Fruit fly (Drosophila melanogaster): ENCODE data around the gene Exd2.

Gene Exd2

DNA sequence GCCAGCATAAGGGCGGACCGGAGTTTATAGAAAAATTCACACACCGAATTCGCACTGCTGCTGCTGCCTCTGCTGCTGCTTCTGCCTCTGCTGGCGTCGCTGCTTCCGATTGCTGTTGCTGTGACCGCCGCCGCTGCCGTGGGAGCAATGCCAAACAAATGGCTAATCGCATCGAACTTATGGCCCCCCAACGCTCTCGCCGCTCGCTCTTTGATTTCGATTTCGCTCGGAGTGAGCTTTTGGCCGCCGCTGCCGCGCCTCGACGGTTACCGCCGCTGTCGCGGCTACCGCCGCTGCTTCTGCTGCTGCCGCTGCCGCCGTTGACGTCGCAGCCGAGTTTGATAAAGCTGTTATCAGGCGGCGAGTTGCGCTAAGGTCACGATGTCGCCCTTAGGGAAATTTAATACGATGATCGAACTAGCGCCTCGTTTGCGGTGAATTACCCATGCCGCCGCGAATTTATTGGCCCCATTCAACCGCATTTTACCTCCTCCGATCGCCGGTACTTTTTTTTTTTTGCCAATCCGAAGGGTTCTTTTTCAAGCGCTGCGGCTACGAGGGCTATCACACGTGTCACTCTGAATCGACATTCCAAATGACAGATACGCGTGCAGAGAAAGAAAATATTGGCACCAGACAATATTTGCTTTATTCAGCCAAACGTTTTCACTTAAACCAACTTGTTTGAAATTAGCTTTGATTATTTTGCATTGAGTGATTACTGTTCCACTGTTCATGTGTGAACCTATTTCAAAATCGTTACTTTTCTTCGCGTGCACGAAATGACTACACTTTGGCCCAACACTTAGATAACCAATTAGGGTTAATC is 22.7 kb upstream of the Exd2 start:
- TF ChIP-seq fd96Ca (GFP tag; IDR thresholded peaks at IDR 0.05) (0 out of 3 replicates have a peak, but pooled peaks have one; percentile 16), EcR (GFP tag; optimal IDR thresholded peaks at IDR 0.05) (no peak)

DNA sequence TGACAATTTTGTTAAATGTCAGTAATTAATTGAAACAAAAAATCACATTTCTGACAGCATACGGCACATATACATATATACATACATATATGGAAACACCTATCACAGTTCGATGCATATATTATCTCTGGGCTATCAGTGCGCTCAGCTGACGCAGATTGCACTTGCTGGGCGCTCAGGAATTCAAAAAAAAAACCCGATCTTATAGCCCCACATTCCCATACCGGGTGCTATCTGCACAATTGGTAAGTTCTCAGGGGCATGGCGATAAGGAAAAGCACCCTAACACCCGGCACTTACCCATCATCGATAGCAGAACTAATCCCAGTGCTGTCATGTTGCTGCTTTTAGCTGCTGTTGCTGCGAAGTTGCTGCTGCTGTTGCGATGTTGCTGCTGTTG is 21.8 kb upstream of the Exd2 start:
- TF ChIP-seq gl (tag; optimal IDR thresholded peaks at IDR 0.05) (no peak), CG8301 (tag; optimal IDR thresholded peaks at IDR 0.05) (no peak), CG15710 (tag; optimal IDR thresholded peaks at IDR 0.05) (no peak), CG8159 (tag; optimal IDR thresholded peaks at IDR 0.05) (no peak), CG34367 (tag; optimal IDR thresholded peaks at IDR 0.05) (no peak), CG14655 (GFP tag; optimal IDR thresholded peaks at IDR 0.05) (no peak), CG17806 (tag; optimal IDR thresholded peaks at IDR 0.05) (no peak), CG32121 (GFP tag; IDR thresholded peaks at IDR 0.05) (no peak)

DNA sequence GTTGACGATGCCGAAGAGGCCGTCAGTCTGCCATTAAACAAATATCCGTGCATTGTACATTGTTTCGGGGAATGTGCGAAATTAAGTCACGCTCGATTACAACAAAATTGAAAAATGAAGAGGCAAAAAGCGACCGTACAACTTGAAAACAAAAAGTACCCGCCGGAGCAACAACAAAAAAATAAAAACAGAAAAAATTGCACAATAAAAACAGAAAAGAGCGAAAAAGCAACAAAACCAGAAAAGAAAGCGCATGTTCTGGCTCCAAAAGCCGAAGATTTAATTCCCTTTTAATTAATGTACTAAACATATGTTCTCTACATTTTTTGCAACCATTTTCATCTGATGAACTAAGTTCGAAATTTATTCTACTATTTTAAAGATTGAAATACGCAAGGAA is 21.0 kb upstream of the Exd2 start:
- TF ChIP-seq CG8159 (tag; optimal IDR thresholded peaks at IDR 0.05) = peak; percentile 39
- no peak for TF ChIP-seq Ets98B (GFP tag; IDR thresholded peaks at IDR 0.05)
- TF ChIP-seq CG15710 (tag; optimal IDR thresholded peaks at IDR 0.05) = peak; percentile 28
- peak; percentile 36 for TF ChIP-seq Pif1A (GFP tag; optimal IDR thresholded peaks at IDR 0.05)
- no peak for TF ChIP-seq CG32121 (GFP tag; IDR thresholded peaks at IDR 0.05)
- TF ChIP-seq D1 (tag; optimal IDR thresholded peaks at IDR 0.05) = no peak
- TF ChIP-seq Pif1B (GFP tag; optimal IDR thresholded peaks at IDR 0.05) = no peak
- peak; percentile 58 for TF ChIP-seq Snoo (tag; optimal IDR thresholded peaks at IDR 0.05)

DNA sequence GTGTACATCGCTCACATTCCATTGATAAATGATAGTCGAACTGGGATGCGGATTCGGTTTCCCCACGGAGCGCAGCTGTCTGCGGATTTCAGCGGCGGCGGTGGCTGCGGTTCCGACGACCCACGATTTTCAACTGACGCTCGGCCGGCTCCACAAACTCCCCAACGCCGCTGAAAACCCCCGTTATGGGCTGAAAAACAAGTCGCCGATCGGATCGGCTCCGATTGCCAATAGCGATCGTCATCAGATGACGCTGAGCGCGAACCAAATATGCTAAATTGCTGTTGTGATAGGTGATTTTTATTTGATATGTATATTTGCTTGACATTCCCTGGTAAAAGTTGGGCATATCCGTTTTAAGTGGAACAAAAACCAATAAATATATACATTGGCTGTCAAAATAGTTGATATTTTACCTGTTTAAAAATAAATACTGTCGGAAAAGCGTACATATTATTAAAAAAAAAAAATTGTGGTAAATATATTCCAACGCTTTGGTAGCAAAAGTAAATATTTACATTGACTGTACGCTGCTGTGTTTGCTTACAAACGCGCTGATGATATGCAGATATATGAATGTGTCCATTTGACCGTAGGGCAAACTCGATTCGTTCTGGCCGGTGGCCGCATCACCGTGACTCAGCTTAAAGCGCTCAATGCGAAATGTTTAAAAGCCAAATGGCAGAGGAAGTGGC is 18.9 kb upstream of the Exd2 start:
- TF ChIP-seq CG12605 (GFP tag; IDR thresholded peaks at IDR 0.05) = no peak
- TF ChIP-seq CG13204 (GFP tag; optimal IDR thresholded peaks at IDR 0.05) = no peak
- TF ChIP-seq rn (GFP tag; IDR thresholded peaks at IDR 0.05) = no peak
- TF ChIP-seq Pif1B (GFP tag; optimal IDR thresholded peaks at IDR 0.05) = peak; percentile 7
- peak; percentile 26 for TF ChIP-seq CG9948 (tag; optimal IDR thresholded peaks at IDR 0.05)
- TF ChIP-seq CG32121 (GFP tag; IDR thresholded peaks at IDR 0.05) = peak; percentile 48
- TF ChIP-seq EcR (GFP tag; optimal IDR thresholded peaks at IDR 0.05) = no peak
- peak; percentile 64 for TF ChIP-seq Snoo (tag; optimal IDR thresholded peaks at IDR 0.05)
- 0 out of 3 replicates have a peak, but pooled peaks have one; percentile 38 for TF ChIP-seq fd96Ca (GFP tag; IDR thresholded peaks at IDR 0.05)
- TF ChIP-seq CG34367 (tag; optimal IDR thresholded peaks at IDR 0.05) = no peak
- peak; percentile 9 for TF ChIP-seq CG17806 (tag; optimal IDR thresholded peaks at IDR 0.05)
- TF ChIP-seq Pif1A (GFP tag; optimal IDR thresholded peaks at IDR 0.05) = peak; percentile 32
- TF ChIP-seq CG8301 (tag; optimal IDR thresholded peaks at IDR 0.05) = no peak
- TF ChIP-seq D1 (tag; optimal IDR thresholded peaks at IDR 0.05) = no peak
- TF ChIP-seq CG8159 (tag; optimal IDR thresholded peaks at IDR 0.05) = peak; percentile 24
- no peak for TF ChIP-seq gl (tag; optimal IDR thresholded peaks at IDR 0.05)
- no peak for TF ChIP-seq Ets98B (GFP tag; IDR thresholded peaks at IDR 0.05)
- no peak for TF ChIP-seq CG15710 (tag; optimal IDR thresholded peaks at IDR 0.05)
- peak; percentile 37 for TF ChIP-seq CG14655 (GFP tag; optimal IDR thresholded peaks at IDR 0.05)
- peak; percentile 45; the same call in 1 of the 3 replicates for TF ChIP-seq CG4496 (GFP tag; IDR thresholded peaks at IDR 0.05)
- TF ChIP-seq CG10348 (GFP tag; IDR thresholded peaks at IDR 0.05) = peak; percentile 28; the same call in 1 of the 2 replicates

DNA sequence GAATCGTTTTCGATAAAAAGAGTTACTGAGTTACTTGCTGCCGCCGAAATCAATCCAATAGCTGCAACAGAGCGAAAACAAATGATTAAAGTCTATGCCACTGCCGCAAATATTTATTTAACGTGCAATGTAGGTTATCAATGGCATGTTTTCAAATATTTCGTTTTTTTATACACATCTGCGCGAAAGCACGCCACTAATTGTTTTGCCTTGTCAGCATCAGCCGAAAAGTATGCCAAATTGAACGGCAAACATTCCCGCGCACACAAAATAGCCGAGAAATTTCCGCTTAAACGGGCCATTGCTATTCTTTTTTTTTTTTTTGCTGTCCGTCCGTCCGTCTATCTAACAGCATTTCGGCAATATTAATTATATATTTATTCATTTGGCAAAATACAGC is 16.5 kb upstream of the Exd2 start:
- TF ChIP-seq gl (tag; optimal IDR thresholded peaks at IDR 0.05) (no peak), CG8159 (tag; optimal IDR thresholded peaks at IDR 0.05) (no peak), Ets98B (GFP tag; IDR thresholded peaks at IDR 0.05) (no peak), CG4496 (GFP tag; IDR thresholded peaks at IDR 0.05) (peak; percentile 71)

DNA sequence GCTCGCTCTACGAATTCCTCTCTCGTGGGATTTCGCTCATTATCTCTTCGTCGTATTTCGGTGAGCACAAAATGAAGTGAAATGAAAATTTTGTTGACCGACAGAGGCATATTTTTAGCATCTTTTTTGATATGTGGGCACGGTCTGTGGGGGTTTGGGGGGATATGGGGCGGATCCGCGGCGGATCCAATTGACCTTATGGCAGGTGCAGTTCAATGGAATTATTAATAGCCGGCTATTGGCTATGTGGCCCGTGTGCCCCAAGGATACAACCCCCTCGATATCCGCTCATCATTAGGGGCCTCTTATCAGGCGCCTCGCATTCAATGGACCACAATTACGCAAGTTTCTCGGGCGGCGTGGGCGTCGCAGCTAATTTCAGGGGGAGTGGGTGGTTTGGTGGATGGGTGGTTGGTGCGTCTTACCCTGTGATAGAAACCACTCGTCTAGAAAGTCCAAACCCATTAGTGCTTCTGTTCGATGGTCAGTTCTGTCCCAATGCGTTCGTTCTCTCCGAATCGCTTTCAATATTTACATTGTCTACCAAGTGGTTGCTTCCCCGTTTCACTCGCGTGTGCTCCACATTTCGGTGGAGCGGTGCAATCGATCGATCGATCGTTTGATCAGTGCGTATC is 15.8 kb upstream of the Exd2 start, which contains the start of gene sals:
Gene sals (minus strand): TSS at position 585 of the 635 bp plus-strand sequence.
- TF ChIP-seq CG8301 (tag; optimal IDR thresholded peaks at IDR 0.05) = no peak
- TF ChIP-seq CG14655 (GFP tag; optimal IDR thresholded peaks at IDR 0.05) = no peak
- TF ChIP-seq EcR (GFP tag; optimal IDR thresholded peaks at IDR 0.05) = no peak
- TF ChIP-seq CG12605 (GFP tag; IDR thresholded peaks at IDR 0.05) = no peak
